Worm (Caenorhabditis elegans) whole organism, mixed stage, embryonic: Measurements from ENCODE around the gene F36D4.5.

Experiments
- ceh-39 ChIP-seq: fragments of 150-350 bp; optimal IDR thresholded peaks from 2 replicates; lab custom pipeline; 2014; ENCODE audit warnings: missing biosample characterization, missing genetic modification characterization
- elt-1 ChIP-seq: sonication (generic microtip); optimal IDR thresholded peaks from 2 replicates; lab custom pipeline; 2017; ENCODE audit warnings: missing genetic modification characterization, mild to moderate bottlenecking, missing compliant biosample characterization, antibody characterized with exemption, moderate library complexity, borderline replicate concordance; ENCODE audit not compliant: insufficient read depth
- nhr-237 ChIP-seq: fragments of 150-350 bp; optimal IDR thresholded peaks from 2 replicates; lab custom pipeline; 2014; ENCODE audit warnings: missing biosample characterization, missing genetic modification characterization

DNA sequence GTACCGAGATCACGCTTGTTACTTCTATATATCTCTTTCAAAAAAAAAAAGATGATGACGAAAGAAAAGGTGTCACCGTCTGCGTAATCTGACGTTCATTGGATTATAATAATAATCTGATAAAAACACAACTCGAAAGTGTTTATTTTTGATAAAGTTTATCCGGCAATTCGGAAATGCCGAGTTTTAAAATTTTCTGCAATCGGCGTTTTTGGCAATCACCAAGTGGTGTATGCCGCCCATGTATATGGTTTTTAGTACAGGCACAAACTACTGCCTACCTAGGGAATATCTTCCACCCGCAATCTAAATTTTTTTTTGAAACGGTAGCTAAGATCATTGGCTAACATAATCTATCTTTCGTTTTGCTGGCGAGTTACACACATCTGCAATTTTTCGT is 48.3 kb upstream of the F36D4.5 start:
- TF ChIP-seq ceh-39 (tag; lab: Kevin White, UChicago) (no peak), elt-1 (tag; lab: Kevin White, UChicago) (no peak), nhr-237 (tag; lab: Kevin White, UChicago) (no peak)
